Fruit fly (Drosophila melanogaster) whole organism, embryonic: Measurements from ENCODE around the gene CG32260.

Source experiments
- CG1024 ChIP-seq: fragments of 200-800 bp; sonication (Bioruptor generic); IDR thresholded peaks from 2 replicates; pipeline ENCODE4 v1.3.6; 2022; ENCODE audit warnings: missing biosample characterization, missing genetic modification characterization
- CG13123 ChIP-seq: fragments of 200-800 bp; sonication (Bioruptor generic); optimal IDR thresholded peaks from 2 replicates; lab custom pipeline; 2016; ENCODE audit warnings: missing biosample characterization, missing genetic modification characterization
- CG14050 ChIP-seq: fragments of 200-800 bp; sonication (Bioruptor generic); IDR thresholded peaks from 3 replicates; pipeline ENCODE4 v1.3.6; 2022; ENCODE audit warnings: missing biosample characterization, missing genetic modification characterization
- CG17328 ChIP-seq: fragments of 200-800 bp; sonication (Bioruptor generic); IDR thresholded peaks from 2 replicates; pipeline ENCODE4 v1.3.6; 2022; ENCODE audit warnings: missing biosample characterization, missing genetic modification characterization
- CG17359 ChIP-seq: fragments of 200-800 bp; sonication (Bioruptor generic); optimal IDR thresholded peaks from 3 replicates; lab custom pipeline; 2018; ENCODE audit warnings: missing biosample characterization, mild to moderate bottlenecking, missing genetic modification characterization, moderate library complexity
- CG31388 ChIP-seq: fragments of 200-800 bp; sonication (Bioruptor generic); optimal IDR thresholded peaks from 2 replicates; lab custom pipeline; 2016; ENCODE audit warnings: missing biosample characterization, missing genetic modification characterization
- CG3838 ChIP-seq: fragments of 200-800 bp; sonication (Bioruptor generic); optimal IDR thresholded peaks from 3 replicates; lab custom pipeline; 2016; ENCODE audit warnings: missing biosample characterization, missing genetic modification characterization
- CG4707 ChIP-seq: fragments of 200-800 bp; sonication (Bioruptor generic); optimal IDR thresholded peaks from 2 replicates; lab custom pipeline; 2018; ENCODE audit warnings: missing biosample characterization, mild to moderate bottlenecking, missing genetic modification characterization, moderate library complexity
- CG6175 ChIP-seq: fragments of 200-800 bp; sonication (Bioruptor generic); IDR thresholded peaks from 3 replicates; pipeline ENCODE4 v1.3.6; 2022; ENCODE audit warnings: missing biosample characterization, missing genetic modification characterization
- CG7745 ChIP-seq: fragments of 200-800 bp; sonication (Bioruptor generic); optimal IDR thresholded peaks from 2 replicates; lab custom pipeline; 2018; ENCODE audit warnings: missing biosample characterization, mild to moderate bottlenecking, missing genetic modification characterization, moderate library complexity
- CG8281 ChIP-seq: fragments of 200-800 bp; sonication (Bioruptor generic); optimal IDR thresholded peaks from 2 replicates; lab custom pipeline; 2018; ENCODE audit warnings: missing biosample characterization, mild to moderate bottlenecking, missing genetic modification characterization, moderate library complexity
- CG8765 ChIP-seq: fragments of 200-800 bp; sonication (Bioruptor generic); IDR thresholded peaks from 2 replicates; pipeline ENCODE4 v1.3.6; 2022; ENCODE audit warnings: missing biosample characterization, missing genetic modification characterization
- Dll ChIP-seq: fragments of 200-800 bp; sonication (Bioruptor generic); IDR thresholded peaks from 4 replicates; pipeline ENCODE4 v1.3.6; 2022; ENCODE audit warnings: missing biosample characterization, missing genetic modification characterization; ENCODE audit not compliant: partially characterized antibody
- Elba2 ChIP-seq: fragments of 200-800 bp; sonication (Bioruptor generic); optimal IDR thresholded peaks from 3 replicates; lab custom pipeline; 2016; ENCODE audit warnings: missing biosample characterization, missing genetic modification characterization
- Hr51 ChIP-seq, 2 experiments: fragments of 200-800 bp; sonication (Bioruptor generic); optimal IDR thresholded peaks; 2 replicates in 1 of 2; 3 replicates in 1 of 2; lab custom pipeline; 2016 to 2018; ENCODE audit warnings: missing biosample characterization in 2 of 2, missing genetic modification characterization in 2 of 2, mild to moderate bottlenecking in 1 of 2, moderate library complexity in 1 of 2
- Max ChIP-seq: fragments of 200-800 bp; sonication (Bioruptor generic); optimal IDR thresholded peaks from 2 replicates; lab custom pipeline; 2016; ENCODE audit warnings: missing biosample characterization, mild to moderate bottlenecking, missing genetic modification characterization
- Med ChIP-seq: fragments of 200-800 bp; sonication (Bioruptor generic); peaks from one replicate; lab custom pipeline; 2016; ENCODE audit warnings: missing biosample characterization, missing genetic modification characterization, mild to moderate bottlenecking, inconsistent platforms, moderate library complexity
- NC2α ChIP-seq: fragments of 200-800 bp; sonication (Bioruptor generic); optimal IDR thresholded peaks from 2 replicates; lab custom pipeline; 2016; ENCODE audit warnings: missing biosample characterization, missing genetic modification characterization
- NfI ChIP-seq: fragments of 200-800 bp; sonication (Bioruptor generic); optimal IDR thresholded peaks from 3 replicates; lab custom pipeline; 2018; ENCODE audit warnings: missing biosample characterization, mild to moderate bottlenecking, missing genetic modification characterization, moderate library complexity
- Oli ChIP-seq: fragments of 200-800 bp; sonication (Bioruptor generic); optimal IDR thresholded peaks from 2 replicates; lab custom pipeline; 2018; ENCODE audit warnings: missing biosample characterization, mild to moderate bottlenecking, missing genetic modification characterization, moderate library complexity
- Poxn ChIP-seq: fragments of 200-800 bp; sonication (Bioruptor generic); IDR thresholded peaks from 2 replicates; pipeline ENCODE4 v1.3.6; 2022; ENCODE audit warnings: missing biosample characterization, missing genetic modification characterization
- Sry-δ ChIP-seq: fragments of 200-800 bp; sonication (Bioruptor generic); optimal IDR thresholded peaks from 2 replicates; lab custom pipeline; 2016; ENCODE audit warnings: missing biosample characterization, missing genetic modification characterization
- YL-1 ChIP-seq: fragments of 200-800 bp; sonication (Bioruptor generic); optimal IDR thresholded peaks from 3 replicates; lab custom pipeline; 2017; ENCODE audit warnings: missing biosample characterization, mild to moderate bottlenecking, missing genetic modification characterization
- ara ChIP-seq: fragments of 200-800 bp; sonication (Bioruptor generic); IDR thresholded peaks from 2 replicates; pipeline ENCODE4 v1.3.6; 2022; ENCODE audit warnings: missing biosample characterization, missing genetic modification characterization
- bsh ChIP-seq, 2 experiments: fragments of 200-800 bp; sonication (Bioruptor generic); optimal IDR thresholded peaks; 2 replicates each; lab custom pipeline; 2017 to 2018; ENCODE audit warnings: mild to moderate bottlenecking in 2 of 2, missing biosample characterization in 2 of 2, missing genetic modification characterization in 2 of 2, moderate library complexity in 1 of 2
- cg ChIP-seq: fragments of 200-800 bp; sonication (Bioruptor generic); optimal IDR thresholded peaks from 3 replicates; lab custom pipeline; 2019; ENCODE audit warnings: missing biosample characterization, mild to moderate bottlenecking, missing genetic modification characterization, moderate library complexity
- chn ChIP-seq: fragments of 200-800 bp; sonication (Bioruptor generic); optimal IDR thresholded peaks from 2 replicates; lab custom pipeline; 2016; ENCODE audit warnings: missing biosample characterization, missing genetic modification characterization
- ci ChIP-seq: fragments of 200-800 bp; sonication (Bioruptor generic); IDR thresholded peaks from 3 replicates; pipeline ENCODE4 v1.3.6; 2022; ENCODE audit warnings: missing biosample characterization, missing genetic modification characterization
- fu2 ChIP-seq: fragments of 200-800 bp; sonication (Bioruptor generic); optimal IDR thresholded peaks from 2 replicates; lab custom pipeline; 2016; ENCODE audit warnings: missing biosample characterization, missing genetic modification characterization
- gcm ChIP-seq: fragments of 200-800 bp; sonication (Bioruptor generic); optimal IDR thresholded peaks from 2 replicates; lab custom pipeline; 2019; ENCODE audit warnings: missing biosample characterization, mild to moderate bottlenecking, missing genetic modification characterization, moderate library complexity
- gem ChIP-seq: fragments of 200-800 bp; sonication (Bioruptor generic); optimal IDR thresholded peaks from 2 replicates; lab custom pipeline; 2019; ENCODE audit warnings: missing biosample characterization, mild to moderate bottlenecking, missing genetic modification characterization, moderate library complexity
- gsb ChIP-seq: fragments of 200-800 bp; sonication (Bioruptor generic); IDR thresholded peaks from 2 replicates; pipeline ENCODE4 v1.3.6; 2022; ENCODE audit warnings: missing biosample characterization, missing genetic modification characterization
- her ChIP-seq: fragments of 200-800 bp; sonication (Bioruptor generic); optimal IDR thresholded peaks from 2 replicates; lab custom pipeline; 2016; ENCODE audit warnings: missing biosample characterization, missing genetic modification characterization
- hkb ChIP-seq, 2 experiments: fragments of 200-800 bp in 1 of 2; fragments of >200 bp in 1 of 2; sonication (Bioruptor generic) in 1 of 2; IDR thresholded peaks in 1 of 2; optimal IDR thresholded peaks in 1 of 2; 2 replicates each; pipeline versions ENCODE4 v1.3.6 to Lab custom; 2017 to 2022; ENCODE audit warnings: missing biosample characterization in 1 of 2, missing genetic modification characterization in 1 of 2
- jumu ChIP-seq: fragments of 200-800 bp; sonication (Bioruptor generic); optimal IDR thresholded peaks from 3 replicates; lab custom pipeline; 2016; ENCODE audit warnings: missing biosample characterization, missing genetic modification characterization
- lab ChIP-seq: fragments of 200-800 bp; sonication (Bioruptor generic); optimal IDR thresholded peaks from 3 replicates; lab custom pipeline; 2017; ENCODE audit warnings: missing biosample characterization, missing genetic modification characterization, mild to moderate bottlenecking, moderate library complexity, missing genetic modification reagents
- nom ChIP-seq: fragments of 200-800 bp; sonication (Bioruptor generic); optimal IDR thresholded peaks from 2 replicates; lab custom pipeline; 2017; ENCODE audit warnings: missing biosample characterization, missing genetic modification characterization, mild to moderate bottlenecking, moderate library complexity, missing genetic modification reagents
- peb ChIP-seq: fragments of 200-800 bp; sonication (Bioruptor generic); IDR thresholded peaks from 2 replicates; pipeline ENCODE4 v1.3.6; 2022; ENCODE audit warnings: missing biosample characterization, missing genetic modification characterization
- seq ChIP-seq: fragments of 200-800 bp; sonication (Bioruptor generic); IDR thresholded peaks from 2 replicates; pipeline ENCODE4 v1.3.6; 2022; ENCODE audit warnings: missing biosample characterization, missing genetic modification characterization
- tap ChIP-seq: fragments of 200-800 bp; optimal IDR thresholded peaks from 3 replicates; lab custom pipeline; 2019; ENCODE audit warnings: missing biosample characterization, mild to moderate bottlenecking, missing genetic modification characterization, moderate library complexity
- tna ChIP-seq: fragments of 200-800 bp; sonication (Bioruptor generic); IDR thresholded peaks from 2 replicates; pipeline ENCODE4 v1.3.6; 2022; ENCODE audit warnings: missing biosample characterization, missing genetic modification characterization; ENCODE audit not compliant: partially characterized antibody
- ttk ChIP-seq: fragments of 200-800 bp; sonication (Bioruptor generic); IDR thresholded peaks from 2 replicates; pipeline ENCODE4 v2.1.2; 2022; ENCODE audit warnings: missing biosample characterization, missing genetic modification characterization
- twi ChIP-seq: fragments of 200-800 bp; optimal IDR thresholded peaks from 2 replicates; lab custom pipeline; 2019; ENCODE audit warnings: missing biosample characterization, mild to moderate bottlenecking, missing genetic modification characterization, moderate library complexity
- vvl ChIP-seq: fragments of 200-800 bp; sonication (Bioruptor generic); IDR thresholded peaks from 2 replicates; pipeline ENCODE4 v1.3.6; 2022; ENCODE audit warnings: missing biosample characterization, missing genetic modification characterization
- wek ChIP-seq: fragments of 200-800 bp; sonication (Bioruptor generic); optimal IDR thresholded peaks from 3 replicates; lab custom pipeline; 2018; ENCODE audit warnings: missing biosample characterization, mild to moderate bottlenecking, missing genetic modification characterization, moderate library complexity
- zen ChIP-seq: fragments of 200-800 bp; sonication (Bioruptor generic); optimal IDR thresholded peaks from 3 replicates; lab custom pipeline; 2018; ENCODE audit warnings: missing biosample characterization, mild to moderate bottlenecking, missing genetic modification characterization, moderate library complexity

CG32260 gene

DNA sequence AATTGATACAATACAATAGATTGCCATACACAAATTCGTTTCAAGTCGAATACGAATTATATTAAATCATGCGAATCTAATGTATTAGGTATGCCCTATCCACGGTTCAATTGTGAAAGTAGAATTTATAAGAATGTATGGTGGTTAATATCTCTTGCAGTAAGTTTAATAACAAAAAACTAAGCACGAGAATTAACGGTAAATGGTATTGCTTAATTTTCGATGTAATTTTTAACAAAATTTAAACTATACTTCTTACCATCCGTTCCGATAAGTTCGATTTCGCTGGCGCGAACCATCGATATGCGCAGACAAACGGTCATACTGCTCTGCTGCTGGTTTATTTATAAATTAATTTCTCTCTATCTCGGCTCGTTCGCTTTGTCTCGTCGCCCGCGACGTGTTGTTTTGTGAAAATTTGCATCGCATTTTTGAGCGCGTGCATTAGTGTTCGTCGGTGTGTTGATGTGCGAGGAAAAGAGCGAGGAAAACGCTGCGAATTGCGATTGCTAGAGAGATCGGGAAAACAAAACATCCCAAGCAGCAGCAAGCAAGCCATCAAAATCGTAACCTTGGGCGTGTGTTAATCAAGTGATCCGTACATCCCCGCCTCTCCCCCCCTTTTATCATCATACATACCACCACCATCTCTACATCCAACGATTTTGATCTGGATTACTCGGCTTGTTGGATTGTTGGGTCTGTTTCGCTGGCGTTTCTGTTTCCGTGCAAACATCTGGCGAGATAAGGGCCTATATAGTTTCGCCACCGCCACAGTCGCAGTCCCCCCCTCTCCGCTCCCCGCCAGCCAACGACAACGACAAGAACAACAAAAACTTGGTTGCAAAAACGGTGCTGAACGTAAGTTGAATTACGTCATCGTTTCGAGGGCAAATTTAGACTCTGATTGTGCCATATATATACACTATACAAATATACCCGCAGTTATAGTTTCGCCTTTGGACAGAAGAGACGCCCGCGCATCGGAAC lies 38.6 kb upstream of the CG32260 start, which contains the start of gene Fit1 (continued):
- TF ChIP-seq Dll (peak; percentile 47; the same call in 2 of the 4 replicates), NfI (GFP tag; lab: Kevin White, UChicago) (no peak)
- TF ChIP-seq, all 482 proteins: peak for 94

DNA sequence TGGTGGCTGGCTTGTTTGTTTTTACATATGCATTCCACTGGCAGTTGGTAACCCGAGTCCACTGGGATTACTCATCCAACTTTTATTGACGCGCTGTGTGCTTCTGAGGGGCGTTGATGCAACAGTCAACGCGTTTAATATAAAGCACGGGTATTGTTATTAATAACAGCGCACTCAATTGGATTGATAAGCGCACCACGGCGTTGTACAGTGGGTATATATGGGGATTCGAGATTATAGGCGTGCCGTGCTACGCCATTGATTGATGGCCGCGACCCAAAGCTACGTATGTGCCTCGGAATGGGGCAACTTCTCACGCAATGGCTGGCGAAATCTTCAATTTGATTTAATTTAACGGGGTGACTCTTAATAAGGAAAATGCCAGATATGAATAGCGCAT lies 35.0 kb upstream of the CG32260 start:
- TF ChIP-seq NC2α (GFP tag; lab: Kevin White, UChicago) (no peak), nom (GFP tag; lab: Kevin White, UChicago) (peak; percentile 24), bsh (GFP tag; optimal IDR thresholded peaks at IDR 0.05; lab: Kevin White, UChicago) (no peak), zen (tag; lab: Kevin White, UChicago) (no peak), CG6175 (GFP tag; lab: Robert Waterston, UW) (0 out of 3 replicates have a peak, but pooled peaks have one; percentile 26), CG17328 (no peak), ttk (no peak), tap (tag; lab: Kevin White, UChicago) (no peak), Poxn (GFP tag; lab: Robert Waterston, UW) (no peak), Max (GFP tag; lab: Kevin White, UChicago) (no peak), fu2 (GFP tag; lab: Kevin White, UChicago) (no peak), peb (GFP tag; lab: Robert Waterston, UW) (no peak), twi (tag; lab: Kevin White, UChicago) (no peak), lab (GFP tag; lab: Kevin White, UChicago) (peak; percentile 27), CG4707 (GFP tag; lab: Kevin White, UChicago) (peak; percentile 46), tna (GFP tag; lab: Robert Waterston, UW) (no peak), chn (GFP tag; lab: Kevin White, UChicago) (no peak), her (no peak), CG13123 (no peak), Elba2 (GFP tag; lab: Kevin White, UChicago) (no peak), CG7745 (tag; lab: Kevin White, UChicago) (no peak), ara (0 out of 2 replicates have a peak, but pooled peaks have one; percentile 7), vvl (GFP tag; lab: Robert Waterston, UW) (peak; percentile 25; the same call in 1 of the 2 replicates), Sry-δ (GFP tag; lab: Kevin White, UChicago) (no peak), Med (GFP tag; lab: Kevin White, UChicago) (peak; percentile 52), CG8281 (no peak), Hr51 (GFP tag; optimal IDR thresholded peaks at IDR 0.05; lab: Kevin White, UChicago) (no peak), hkb (optimal IDR thresholded peaks at IDR 0.05; lab: Kevin White, UChicago) (no peak), hkb (GFP tag; IDR thresholded peaks at IDR 0.05; lab: Robert Waterston, UW) (0 out of 2 replicates have a peak, but pooled peaks have one; percentile 23), cg (no peak), wek (GFP tag; lab: Kevin White, UChicago) (peak; percentile 5), CG17359 (tag; lab: Kevin White, UChicago) (peak; percentile 5), seq (GFP tag; lab: Robert Waterston, UW) (no peak), gcm (GFP tag; lab: Kevin White, UChicago) (peak; percentile 12), gem (tag; lab: Kevin White, UChicago) (no peak), CG14050 (GFP tag; lab: Robert Waterston, UW) (no peak), gsb (GFP tag; lab: Robert Waterston, UW) (0 out of 2 replicates have a peak, but pooled peaks have one; percentile 22), jumu (no peak), CG3838 (GFP tag; lab: Kevin White, UChicago) (no peak), CG1024 (GFP tag; lab: Robert Waterston, UW) (no peak), CG31388 (GFP tag; lab: Kevin White, UChicago) (no peak), YL-1 (GFP tag; lab: Kevin White, UChicago) (peak; percentile 1), ci (GFP tag; lab: Robert Waterston, UW) (0 out of 3 replicates have a peak, but pooled peaks have one; percentile 29), Oli (tag; lab: Kevin White, UChicago) (no peak), CG8765 (no peak)
